Worm (Caenorhabditis elegans) whole organism, L1 larva: ENCODE results near the gene T04A6.2.

ENCODE experiments used
- C16A3.4 ChIP-seq: fragments of 150-350 bp; optimal IDR thresholded peaks from 2 replicates; lab custom pipeline; 2014; ENCODE audit warnings: missing biosample characterization, missing genetic modification characterization
- aly-2 ChIP-seq: fragments of 150-350 bp; optimal IDR thresholded peaks from 2 replicates; lab custom pipeline; 2014; ENCODE audit warnings: missing biosample characterization, missing genetic modification characterization
- ama-1 ChIP-seq: fragments of 150-350 bp; optimal IDR thresholded peaks from 2 replicates; lab custom pipeline; 2014
- ceh-63 ChIP-seq: fragments of 200-800 bp; sonication (Bioruptor generic); optimal IDR thresholded peaks from 2 replicates; lab custom pipeline; 2018; ENCODE audit warnings: mild to moderate bottlenecking, missing genetic modification characterization, missing compliant biosample characterization
- ceh-82 ChIP-seq, 3 experiments: fragments of 150-350 bp in 1 of 3; sonication (generic microtip) in 2 of 3; optimal IDR thresholded peaks; 2 replicates each; lab custom pipeline; 2014 to 2017; ENCODE audit warnings: missing biosample characterization in 3 of 3, missing genetic modification characterization in 3 of 3
- ceh-88 ChIP-seq: fragments of 200-800 bp; sonication (Bioruptor generic); IDR thresholded peaks from 2 replicates; pipeline ENCODE4 v1.3.6; 2022; ENCODE audit warnings: missing genetic modification characterization, missing compliant biosample characterization
- ceh-90 ChIP-seq: sonication (generic microtip); optimal IDR thresholded peaks from 2 replicates; lab custom pipeline; 2016; ENCODE audit warnings: missing genetic modification characterization, missing compliant biosample characterization
- dpl-1 ChIP-seq, 3 experiments: fragments of 150-350 bp in 2 of 3; sonication (generic microtip) in 1 of 3; optimal IDR thresholded peaks; 2 replicates each; lab custom pipeline; 2014 to 2017; ENCODE audit warnings: missing biosample characterization in 3 of 3, missing genetic modification characterization in 3 of 3, missing genetic modification reagents in 3 of 3
- dsc-1 ChIP-seq: sonication (generic microtip); optimal IDR thresholded peaks from 2 replicates; lab custom pipeline; 2016; ENCODE audit warnings: mild to moderate bottlenecking, missing genetic modification characterization, missing compliant biosample characterization
- efl-1 ChIP-seq, 4 experiments: fragments of 150-350 bp; optimal IDR thresholded peaks in 3 of 4; peaks in 1 of 4; 1 replicate in 1 of 4; 2 replicates in 3 of 4; lab custom pipeline; 2014; ENCODE audit warnings: missing biosample characterization in 2 of 4, missing genetic modification characterization in 2 of 4, missing genetic modification reagents in 2 of 4
- elt-3 ChIP-seq, 6 experiments: fragments of 150-350 bp in 1 of 6; sonication (generic microtip); optimal IDR thresholded peaks; 2 replicates each; lab custom pipeline; 2017 to 2018; ENCODE audit warnings: missing biosample characterization in 6 of 6, missing genetic modification characterization in 6 of 6, inconsistent platforms in 1 of 6
- fkh-10 ChIP-seq: sonication (generic microtip); optimal IDR thresholded peaks from 2 replicates; lab custom pipeline; 2017; ENCODE audit warnings: missing biosample characterization, missing genetic modification reagents, missing genetic modification characterization
- fkh-8 ChIP-seq: sonication (generic microtip); optimal IDR thresholded peaks from 2 replicates; lab custom pipeline; 2016; ENCODE audit warnings: mild to moderate bottlenecking, missing genetic modification characterization, missing compliant biosample characterization
- fos-1 ChIP-seq: fragments of 150-350 bp; optimal IDR thresholded peaks from 2 replicates; lab custom pipeline; 2014; ENCODE audit warnings: missing biosample characterization, missing genetic modification characterization
- hlh-17 ChIP-seq: fragments of 200-800 bp; sonication (Bioruptor generic); optimal IDR thresholded peaks from 2 replicates; lab custom pipeline; 2018; ENCODE audit warnings: missing genetic modification characterization, mild to moderate bottlenecking, missing compliant biosample characterization, moderate library complexity, borderline replicate concordance
- hpl-2 ChIP-seq: fragments of 150-350 bp; optimal IDR thresholded peaks from 2 replicates; lab custom pipeline; 2014; ENCODE audit warnings: missing biosample characterization, missing genetic modification reagents, missing genetic modification characterization
- irx-1 ChIP-seq: sonication (generic microtip); optimal IDR thresholded peaks from 2 replicates; lab custom pipeline; 2016; ENCODE audit warnings: missing genetic modification characterization, missing compliant biosample characterization
- isw-1 ChIP-seq: fragments of 200-800 bp; sonication (Bioruptor generic); IDR thresholded peaks from 2 replicates; pipeline ENCODE4 v1.3.6; 2022; ENCODE audit warnings: missing genetic modification characterization, missing compliant biosample characterization
- lin-14 ChIP-seq: fragments of 200-800 bp; sonication (Bioruptor generic); optimal IDR thresholded peaks from 2 replicates; lab custom pipeline; 2018; ENCODE audit warnings: mild to moderate bottlenecking, missing genetic modification characterization, moderate library complexity, missing compliant biosample characterization
- lin-15B ChIP-seq: fragments of 150-350 bp; sonication (generic microtip); optimal IDR thresholded peaks from 3 replicates; lab custom pipeline; 2014; ENCODE audit warnings: missing biosample characterization, missing genetic modification characterization
- lin-35 ChIP-seq, 2 experiments: fragments of 150-350 bp; optimal IDR thresholded peaks; 2 replicates each; lab custom pipeline; 2014; ENCODE audit warnings: missing biosample characterization in 2 of 2, missing genetic modification characterization in 2 of 2, missing genetic modification reagents in 2 of 2
- lin-39 ChIP-seq: fragments of 150-350 bp; optimal IDR thresholded peaks from 2 replicates; lab custom pipeline; 2014; ENCODE audit warnings: missing biosample characterization, missing genetic modification reagents, missing genetic modification characterization
- lir-3 ChIP-seq: sonication (generic microtip); optimal IDR thresholded peaks from 2 replicates; lab custom pipeline; 2016; ENCODE audit warnings: mild to moderate bottlenecking, missing genetic modification characterization, moderate library complexity, missing compliant biosample characterization; ENCODE audit not compliant: poor library complexity
- lsy-2 ChIP-seq, 2 experiments: fragments of 150-350 bp; optimal IDR thresholded peaks; 2 replicates each; lab custom pipeline; 2014; ENCODE audit warnings: missing biosample characterization in 2 of 2, missing genetic modification characterization in 2 of 2
- mdl-1 ChIP-seq, 2 experiments: fragments of 150-350 bp; optimal IDR thresholded peaks; 2 replicates each; lab custom pipeline; 2014 to 2017; ENCODE audit warnings: missing biosample characterization in 2 of 2, missing genetic modification characterization in 2 of 2, inconsistent platforms in 1 of 2
- mef-2 ChIP-seq: fragments of 150-350 bp; optimal IDR thresholded peaks from 2 replicates; lab custom pipeline; 2014; ENCODE audit warnings: missing biosample characterization, missing genetic modification characterization
- mep-1 ChIP-seq: fragments of 150-350 bp; optimal IDR thresholded peaks from 2 replicates; lab custom pipeline; 2014; ENCODE audit warnings: missing biosample characterization, missing genetic modification characterization
- nhr-12 ChIP-seq: sonication (generic microtip); optimal IDR thresholded peaks from 2 replicates; lab custom pipeline; 2017; ENCODE audit warnings: missing biosample characterization, missing genetic modification characterization
- nhr-19 ChIP-seq: fragments of 200-800 bp; sonication (Bioruptor generic); conservative IDR thresholded peaks from 2 replicates; pipeline ENCODE4 v1.3.6; 2022; ENCODE audit warnings: missing genetic modification characterization, missing compliant biosample characterization
- nhr-20 ChIP-seq: sonication (generic microtip); optimal IDR thresholded peaks from 2 replicates; lab custom pipeline; 2016; ENCODE audit warnings: mild to moderate bottlenecking, missing genetic modification characterization, missing compliant biosample characterization
- nhr-47 ChIP-seq: sonication (generic microtip); optimal IDR thresholded peaks from 2 replicates; lab custom pipeline; 2016; ENCODE audit warnings: mild to moderate bottlenecking, missing genetic modification characterization, moderate library complexity, missing compliant biosample characterization
- nhr-71 ChIP-seq: sonication (generic microtip); optimal IDR thresholded peaks from 2 replicates; lab custom pipeline; 2016; ENCODE audit warnings: mild to moderate bottlenecking, missing genetic modification characterization, moderate library complexity, missing compliant biosample characterization
- nhr-76 ChIP-seq: sonication (generic microtip); optimal IDR thresholded peaks from 2 replicates; lab custom pipeline; 2017; ENCODE audit warnings: missing biosample characterization, missing genetic modification characterization
- nhr-84 ChIP-seq: sonication (generic microtip); optimal IDR thresholded peaks from 2 replicates; lab custom pipeline; 2017; ENCODE audit warnings: missing biosample characterization, missing genetic modification characterization
- nhr-90 ChIP-seq: sonication (generic microtip); optimal IDR thresholded peaks from 2 replicates; lab custom pipeline; 2016; ENCODE audit warnings: mild to moderate bottlenecking, missing genetic modification characterization, missing compliant biosample characterization; ENCODE audit not compliant: poor library complexity
- pag-3 ChIP-seq: sonication (generic microtip); optimal IDR thresholded peaks from 2 replicates; lab custom pipeline; 2017; ENCODE audit warnings: missing genetic modification characterization, mild to moderate bottlenecking, missing compliant biosample characterization, antibody characterized with exemption, borderline replicate concordance; ENCODE audit not compliant: insufficient read depth
- rnt-1 ChIP-seq: sonication (generic microtip); optimal IDR thresholded peaks from 2 replicates; lab custom pipeline; 2016; ENCODE audit warnings: mild to moderate bottlenecking, missing genetic modification characterization, moderate library complexity, missing compliant biosample characterization
- snpc-4 ChIP-seq: fragments of 150-350 bp; optimal IDR thresholded peaks from 2 replicates; lab custom pipeline; 2014; ENCODE audit warnings: missing biosample characterization, missing genetic modification characterization
- snu-23 ChIP-seq: sonication (generic microtip); optimal IDR thresholded peaks from 2 replicates; lab custom pipeline; 2016; ENCODE audit warnings: missing genetic modification characterization, missing compliant biosample characterization
- sox-4 ChIP-seq: sonication (generic microtip); optimal IDR thresholded peaks from 2 replicates; lab custom pipeline; 2016; ENCODE audit warnings: missing genetic modification characterization, missing compliant biosample characterization
- sptf-1 ChIP-seq: fragments of 150-350 bp; optimal IDR thresholded peaks from 2 replicates; lab custom pipeline; 2014; ENCODE audit warnings: missing biosample characterization, missing genetic modification characterization
- swsn-7 ChIP-seq: sonication (generic microtip); optimal IDR thresholded peaks from 2 replicates; lab custom pipeline; 2016; ENCODE audit warnings: missing genetic modification characterization, missing compliant biosample characterization
- tbx-2 ChIP-seq: sonication (generic microtip); optimal IDR thresholded peaks from 2 replicates; lab custom pipeline; 2016; ENCODE audit warnings: missing genetic modification characterization, missing compliant biosample characterization
- unc-130 ChIP-seq: fragments of 150-350 bp; optimal IDR thresholded peaks from 2 replicates; lab custom pipeline; 2017; ENCODE audit warnings: missing biosample characterization, missing genetic modification characterization, inconsistent platforms
- unc-62 ChIP-seq: fragments of 150-350 bp; optimal IDR thresholded peaks from 2 replicates; lab custom pipeline; 2014; ENCODE audit warnings: missing biosample characterization, missing genetic modification reagents, missing genetic modification characterization
- unc-86 ChIP-seq: sonication (generic microtip); optimal IDR thresholded peaks from 2 replicates; lab custom pipeline; 2016; ENCODE audit warnings: missing genetic modification characterization, missing compliant biosample characterization
- unc-98 ChIP-seq: fragments of 200-800 bp; sonication (Bioruptor generic); IDR thresholded peaks from 2 replicates; pipeline ENCODE4 v1.3.6; 2022; ENCODE audit warnings: missing genetic modification characterization, missing compliant biosample characterization
- vab-15 ChIP-seq: sonication (generic microtip); optimal IDR thresholded peaks from 2 replicates; lab custom pipeline; 2017; ENCODE audit warnings: missing genotype, mild to moderate bottlenecking, missing genetic modification characterization, missing compliant biosample characterization
- zag-1 ChIP-seq: fragments of 150-350 bp; optimal IDR thresholded peaks from 2 replicates; lab custom pipeline; 2014; ENCODE audit warnings: missing biosample characterization, missing genetic modification characterization

The T04A6.2 gene

ce11 chrIII:7643084-7643483 lies 28.5 kb downstream of the T04A6.2 start, which contains the start of gene upp-1 (continued):
- TF ChIP-seq nhr-90 (tag; lab: Kevin White, UChicago), result no peak
- peak; percentile 1 for TF ChIP-seq nhr-71 (tag; lab: Kevin White, UChicago)
- TF ChIP-seq mef-2 (tag; lab: Kevin White, UChicago), result no peak
- no peak for TF ChIP-seq hpl-2
- TF ChIP-seq swsn-7, result no peak
- TF ChIP-seq ceh-88 (GFP tag; lab: Robert Waterston, UW), result no peak
- no peak for TF ChIP-seq rnt-1 (tag; lab: Kevin White, UChicago)
- no peak for TF ChIP-seq fkh-10 (GFP tag; lab: Kevin White, UChicago)
- TF ChIP-seq ama-1, result no peak
- no peak for TF ChIP-seq pag-3 (tag; lab: Kevin White, UChicago)
- no peak for TF ChIP-seq lin-15B (tag; lab: Kevin White, UChicago)
- TF ChIP-seq unc-86, result no peak
- no peak for TF ChIP-seq lsy-2 (tag; optimal IDR thresholded peaks at IDR 0.05; lab: Kevin White, UChicago)
- no peak for TF ChIP-seq vab-15 (tag; lab: Kevin White, UChicago)
- TF ChIP-seq nhr-84 (tag; lab: Kevin White, UChicago), result no peak
- peak in 1 of 2 experiments; percentile 6 for TF ChIP-seq lin-35 (GFP tag; optimal IDR thresholded peaks at IDR 0.05; lab: Kevin White, UChicago)
- TF ChIP-seq sptf-1 (tag; lab: Kevin White, UChicago), result no peak
- TF ChIP-seq fkh-8 (tag; lab: Kevin White, UChicago), result peak; percentile 82
- TF ChIP-seq mep-1 (tag; lab: Kevin White, UChicago), result peak; percentile 33
- no peak for TF ChIP-seq nhr-12 (tag; lab: Kevin White, UChicago)
- TF ChIP-seq nhr-47 (tag; lab: Kevin White, UChicago), result peak; percentile 46

- TF ChIP-seq isw-1 (GFP tag; lab: Robert Waterston, UW), result no peak
- no peak for TF ChIP-seq nhr-47 (tag; lab: Kevin White, UChicago)
- TF ChIP-seq dpl-1 (GFP tag; optimal IDR thresholded peaks at IDR 0.05; lab: Kevin White, UChicago), result peak in 2 of 3 experiments; percentile 8 to 54
- no peak for TF ChIP-seq lin-15B (tag; lab: Kevin White, UChicago)
- TF ChIP-seq unc-98 (GFP tag; lab: Robert Waterston, UW), result no peak
- TF ChIP-seq hlh-17 (GFP tag; lab: Kevin White, UChicago), result no peak
- TF ChIP-seq unc-86, result no peak
- TF ChIP-seq dsc-1 (tag; lab: Kevin White, UChicago), result no peak
- TF ChIP-seq C16A3.4 (tag; lab: Kevin White, UChicago), result no peak
- TF ChIP-seq ceh-63 (GFP tag; lab: Kevin White, UChicago), result no peak
- TF ChIP-seq snu-23 (GFP tag; lab: Kevin White, UChicago), result peak; percentile 40
- peak in 1 of 2 experiments; percentile 70 for TF ChIP-seq mdl-1 (tag; optimal IDR thresholded peaks at IDR 0.05; lab: Kevin White, UChicago)
- TF ChIP-seq snpc-4, result no peak
- peak in 1 of 2 experiments; percentile 98 for TF ChIP-seq efl-1 (optimal IDR thresholded peaks at IDR 0.05; lab: Kevin White, UChicago)
- TF ChIP-seq efl-1 (GFP tag; optimal IDR thresholded peaks at IDR 0.05 in 1 of 2; lab: Kevin White, UChicago), result peak; percentile 56 to 93
- TF ChIP-seq aly-2 (tag; lab: Kevin White, UChicago), result no peak
- no peak for TF ChIP-seq fos-1 (tag; lab: Kevin White, UChicago)
- peak; percentile 74 for TF ChIP-seq lin-14
- no peak for TF ChIP-seq zag-1 (tag; lab: Kevin White, UChicago)
- TF ChIP-seq ama-1, result no peak
- no peak for TF ChIP-seq nhr-12 (tag; lab: Kevin White, UChicago)
- TF ChIP-seq nhr-76 (tag; lab: Kevin White, UChicago), result no peak
- no peak for TF ChIP-seq ceh-82 (tag; optimal IDR thresholded peaks at IDR 0.05; lab: Kevin White, UChicago)
- no peak for TF ChIP-seq unc-130 (tag; lab: Kevin White, UChicago)
- TF ChIP-seq irx-1, result no peak
- TF ChIP-seq tbx-2, result peak; percentile 6
- TF ChIP-seq ceh-90 (tag; lab: Kevin White, UChicago), result no peak
- TF ChIP-seq elt-3 (tag; optimal IDR thresholded peaks at IDR 0.05; lab: Kevin White, UChicago), result peak in 5 of 6 experiments; percentile 40 to 83 (median 64)
- no peak for TF ChIP-seq mef-2 (tag; lab: Kevin White, UChicago)
- TF ChIP-seq nhr-19, result 0 out of 2 replicates have a peak, but pooled peaks have one; percentile 6
- no peak for TF ChIP-seq lir-3 (tag; lab: Kevin White, UChicago)
- no peak for TF ChIP-seq ceh-88 (GFP tag; lab: Robert Waterston, UW)
- TF ChIP-seq nhr-20 (tag; lab: Kevin White, UChicago), result peak; percentile 70
- TF ChIP-seq lin-39, result no peak
- TF ChIP-seq sox-4 (tag; lab: Kevin White, UChicago), result no peak
- TF ChIP-seq unc-62 (GFP tag; lab: Kevin White, UChicago), result no peak
Observed at ce11 chrIII:7643902-7644641, 29.4 kb downstream of the T04A6.2 start.
